Worm (Caenorhabditis elegans): ENCODE data around the gene glr-7.

- no peak for TF ChIP-seq ceh-22 (tag; optimal IDR thresholded peaks at IDR 0.05)
- no peak for TF ChIP-seq madf-2 (tag; optimal IDR thresholded peaks at IDR 0.05)
These were observed 38.9 kb downstream of the glr-7 start for ce11 chrX:2380818-2381217.
